Fruit fly (Drosophila melanogaster): Measurements from ENCODE around the gene CG33644.
A peak's percentile ranks its signal among the peaks of the same experiment; 100 is the strongest.

CG33644 gene

dm6 chr2L:13514945-13515687 lies 16.8 kb upstream of the CG33644 start (continued):
- TF ChIP-seq CG5180 (GFP tag; optimal IDR thresholded peaks at IDR 0.05) (peak; percentile 62), fu2 (GFP tag; optimal IDR thresholded peaks at IDR 0.05) (peak; percentile 9), CG7745 (tag; optimal IDR thresholded peaks at IDR 0.05) (no peak), sqz (GFP tag; optimal IDR thresholded peaks at IDR 0.05) (peak; percentile 60), Xrp1 (GFP tag; IDR thresholded peaks at IDR 0.05) (peak; percentile 83), her (GFP tag; optimal IDR thresholded peaks at IDR 0.05) (peak; percentile 47), CG31388 (GFP tag; optimal IDR thresholded peaks at IDR 0.05) (peak; percentile 71), fru (optimal IDR thresholded peaks at IDR 0.05) (no peak), CG7839 (tag; optimal IDR thresholded peaks at IDR 0.05) (peak; percentile 86), prd (optimal IDR thresholded peaks at IDR 0.05) (no peak), prd (GFP tag; IDR thresholded peaks at IDR 0.05) (peak; percentile 87), CG34224 (GFP tag; IDR thresholded peaks at IDR 0.05; ENCODE audit: partially characterized antibody) (no peak), rib (GFP tag; IDR thresholded peaks at IDR 0.05) (0 out of 2 replicates have a peak, but pooled peaks have one; percentile 11), Mad (GFP tag; optimal IDR thresholded peaks at IDR 0.05) (peak; percentile 16), unc-4 (GFP tag; IDR thresholded peaks at IDR 0.05; ENCODE audit: partially characterized antibody) (no peak), CG9797 (GFP tag; optimal IDR thresholded peaks at IDR 0.05) (no peak), CG30431 (GFP tag; optimal IDR thresholded peaks at IDR 0.05) (peak; percentile 44), D19B (GFP tag; optimal IDR thresholded peaks at IDR 0.05) (peak; percentile 40), stwl (tag; optimal IDR thresholded peaks at IDR 0.05) (peak; percentile 4), CG10431 (GFP tag; optimal IDR thresholded peaks at IDR 0.05) (no peak), CG1602 (GFP tag; optimal IDR thresholded peaks at IDR 0.05) (peak; percentile 50), CG14050 (GFP tag; IDR thresholded peaks at IDR 0.05) (peak; percentile 68), CG14441 (GFP tag; IDR thresholded peaks at IDR 0.05) (peak; percentile 88), CG11093 (GFP tag; IDR thresholded peaks at IDR 0.05) (peak; percentile 72), fd64A (GFP tag; optimal IDR thresholded peaks at IDR 0.05) (no peak), CG3726 (GFP tag; IDR thresholded peaks at IDR 0.05) (peak; percentile 60; the same call in 2 of the 3 replicates), CG14710 (tag; optimal IDR thresholded peaks at IDR 0.05) (peak; percentile 58), crp (GFP tag; optimal IDR thresholded peaks at IDR 0.05) (no peak), tup (GFP tag; optimal IDR thresholded peaks at IDR 0.05) (no peak), Dek (tag; optimal IDR thresholded peaks at IDR 0.05) (peak; percentile 67), sima (GFP tag; optimal IDR thresholded peaks at IDR 0.05) (peak; percentile 83), Side (GFP tag; optimal IDR thresholded peaks at IDR 0.05) (peak; percentile 73), pfk (GFP tag; optimal IDR thresholded peaks at IDR 0.05) (no peak), Vsx1 (GFP tag; optimal IDR thresholded peaks at IDR 0.05) (peak; percentile 14), CG16813 (GFP tag; IDR thresholded peaks at IDR 0.05; ENCODE audit: partially characterized antibody) (no peak), CG13287 (GFP tag; IDR thresholded peaks at IDR 0.05; ENCODE audit: partially characterized antibody) (no peak), Antp (GFP tag; optimal IDR thresholded peaks at IDR 0.05) (peak; percentile 62), MTF-1 (GFP tag; optimal IDR thresholded peaks at IDR 0.05; ENCODE audit: borderline replicate concordance) (no peak), CG11085 (GFP tag; IDR thresholded peaks at IDR 0.05) (peak; percentile 59), slp2 (GFP tag; optimal IDR thresholded peaks at IDR 0.05) (peak; percentile 54), CG4282 (GFP tag; optimal IDR thresholded peaks at IDR 0.05) (peak; percentile 23), gsb-n (tag; optimal IDR thresholded peaks at IDR 0.05) (peak; percentile 28), so (GFP tag; IDR thresholded peaks at IDR 0.05) (peak; percentile 74; the same call in 2 of the 3 replicates), CG11456 (GFP tag; IDR thresholded peaks at IDR 0.05) (peak; percentile 67), Hsf (GFP tag; optimal IDR thresholded peaks at IDR 0.05) (peak; percentile 67), CG4404 (GFP tag; IDR thresholded peaks at IDR 0.05) (peak; percentile 28; the same call in 1 of the 2 replicates), Ravus (GFP tag; IDR thresholded peaks at IDR 0.05) (peak; percentile 59), CG2199 (GFP tag; IDR thresholded peaks at IDR 0.05) (peak; percentile 46; the same call in 1 of the 3 replicates), CG11247 (GFP tag; IDR thresholded peaks at IDR 0.05) (peak; percentile 19; the same call in 1 of the 2 replicates)

Data from whole organism, embryonic.